Worm (Caenorhabditis elegans) whole organism, mixed stage, embryonic: Measurements from ENCODE around the gene gst-22.

Experiments used
- M03D4.4 ChIP-seq: sonication (generic microtip); optimal IDR thresholded peaks from 2 replicates; lab custom pipeline; 2017; ENCODE audit warnings: mild to moderate bottlenecking, missing genetic modification characterization, missing compliant biosample characterization
- bed-3 ChIP-seq: fragments of 200-800 bp; sonication (Bioruptor generic); optimal IDR thresholded peaks from 3 replicates; lab custom pipeline; 2018; ENCODE audit warnings: mild to moderate bottlenecking, missing genetic modification characterization, moderate library complexity, missing compliant biosample characterization
- blmp-1 ChIP-seq: fragments of 150-350 bp; optimal IDR thresholded peaks from 2 replicates; lab custom pipeline; 2014; ENCODE audit warnings: missing biosample characterization, missing genetic modification characterization
- ceh-39 ChIP-seq: fragments of 150-350 bp; optimal IDR thresholded peaks from 2 replicates; lab custom pipeline; 2014; ENCODE audit warnings: missing biosample characterization, missing genetic modification characterization
- ceh-43 ChIP-seq: fragments of 200-800 bp; sonication (Bioruptor generic); optimal IDR thresholded peaks from 2 replicates; lab custom pipeline; 2018; ENCODE audit warnings: mild to moderate bottlenecking, missing genetic modification characterization, moderate library complexity, missing compliant biosample characterization
- ceh-83 ChIP-seq: fragments of 200-800 bp; sonication (Bioruptor generic); optimal IDR thresholded peaks from 2 replicates; lab custom pipeline; 2018; ENCODE audit warnings: mild to moderate bottlenecking, missing genetic modification characterization, missing compliant biosample characterization
- cnd-1 ChIP-seq: fragments of 200-800 bp; sonication (Bioruptor generic); optimal IDR thresholded peaks from 2 replicates; lab custom pipeline; 2018; ENCODE audit warnings: mild to moderate bottlenecking, missing genetic modification characterization, missing compliant biosample characterization
- drap-1 ChIP-seq: fragments of 200-800 bp; sonication (Bioruptor generic); optimal IDR thresholded peaks from 3 replicates; lab custom pipeline; 2018; ENCODE audit warnings: mild to moderate bottlenecking, missing genetic modification characterization, missing compliant biosample characterization
- elt-3 ChIP-seq: fragments of 150-350 bp; optimal IDR thresholded peaks from 2 replicates; lab custom pipeline; 2014; ENCODE audit warnings: missing biosample characterization, missing genetic modification characterization
- flh-1 ChIP-seq: fragments of 200-800 bp; sonication (Bioruptor generic); optimal IDR thresholded peaks from 2 replicates; lab custom pipeline; 2018; ENCODE audit warnings: mild to moderate bottlenecking, missing genetic modification characterization, moderate library complexity, missing compliant biosample characterization
- ham-2 ChIP-seq: fragments of 200-800 bp; sonication (Bioruptor generic); optimal IDR thresholded peaks from 2 replicates; lab custom pipeline; 2018; ENCODE audit warnings: mild to moderate bottlenecking, missing genetic modification characterization, missing compliant biosample characterization
- hlh-1 ChIP-seq: fragments of 150-350 bp; optimal IDR thresholded peaks from 2 replicates; lab custom pipeline; 2014; ENCODE audit warnings: missing biosample characterization, missing genetic modification reagents, missing genetic modification characterization
- lin-32 ChIP-seq: fragments of 200-800 bp; sonication (Bioruptor generic); optimal IDR thresholded peaks from 2 replicates; lab custom pipeline; 2018; ENCODE audit warnings: mild to moderate bottlenecking, missing genetic modification characterization, missing compliant biosample characterization
- lsy-2 ChIP-seq: fragments of 150-350 bp; optimal IDR thresholded peaks from 2 replicates; lab custom pipeline; 2014; ENCODE audit warnings: missing biosample characterization, missing genetic modification characterization
- mab-5 ChIP-seq: fragments of 150-350 bp; optimal IDR thresholded peaks from 2 replicates; lab custom pipeline; 2014; ENCODE audit warnings: missing biosample characterization, missing genetic modification characterization
- nhr-12 ChIP-seq: fragments of 150-350 bp; optimal IDR thresholded peaks from 2 replicates; lab custom pipeline; 2014; ENCODE audit warnings: missing biosample characterization, missing genetic modification characterization
- nhr-2 ChIP-seq: fragments of 150-350 bp; optimal IDR thresholded peaks from 2 replicates; lab custom pipeline; 2014; ENCODE audit warnings: missing biosample characterization, missing genetic modification characterization
- nhr-237 ChIP-seq: fragments of 150-350 bp; optimal IDR thresholded peaks from 2 replicates; lab custom pipeline; 2014; ENCODE audit warnings: missing biosample characterization, missing genetic modification characterization
- nhr-28 ChIP-seq: fragments of 150-350 bp; optimal IDR thresholded peaks from 2 replicates; lab custom pipeline; 2014; ENCODE audit warnings: missing biosample characterization, missing genetic modification characterization
- nhr-76 ChIP-seq: sonication (generic microtip); optimal IDR thresholded peaks from 2 replicates; lab custom pipeline; 2017; ENCODE audit warnings: missing biosample characterization, missing genetic modification characterization
- pha-4 ChIP-seq: fragments of 150-350 bp; optimal IDR thresholded peaks from 2 replicates; lab custom pipeline; 2018; ENCODE audit warnings: missing biosample characterization, missing genetic modification reagents, missing genetic modification characterization
- sem-2 ChIP-seq: fragments of 200-800 bp; sonication (Bioruptor generic); optimal IDR thresholded peaks from 2 replicates; lab custom pipeline; 2018; ENCODE audit warnings: mild to moderate bottlenecking, missing genetic modification characterization, missing compliant biosample characterization
- snpc-4 ChIP-seq: fragments of 150-350 bp; optimal IDR thresholded peaks from 2 replicates; lab custom pipeline; 2014; ENCODE audit warnings: missing biosample characterization, missing genetic modification characterization
- sptf-1 ChIP-seq: sonication (generic microtip); optimal IDR thresholded peaks from 2 replicates; lab custom pipeline; 2017; ENCODE audit warnings: mild to moderate bottlenecking, missing genetic modification characterization, moderate library complexity, missing compliant biosample characterization
- unc-120 ChIP-seq: sonication (generic microtip); optimal IDR thresholded peaks from 2 replicates; lab custom pipeline; 2017; ENCODE audit warnings: missing genetic modification characterization, missing compliant biosample characterization; ENCODE audit not compliant: poor library complexity, severe bottlenecking
- unc-39 ChIP-seq: fragments of 150-350 bp; optimal IDR thresholded peaks from 2 replicates; lab custom pipeline; 2014; ENCODE audit warnings: missing biosample characterization, missing genetic modification characterization
- unc-62 ChIP-seq: fragments of 150-350 bp; optimal IDR thresholded peaks from 2 replicates; lab custom pipeline; 2014; ENCODE audit warnings: missing biosample characterization, missing genetic modification reagents, missing genetic modification characterization
- zip-8 ChIP-seq: fragments of 150-350 bp; optimal IDR thresholded peaks from 2 replicates; lab custom pipeline; 2014; ENCODE audit warnings: missing biosample characterization, missing genetic modification characterization
- ztf-11 ChIP-seq: fragments of 150-350 bp; optimal IDR thresholded peaks from 2 replicates; lab custom pipeline; 2014; ENCODE audit warnings: missing biosample characterization, missing genetic modification characterization

The gst-22 gene

ce11 chrV:16235647-16236046 is 3.6 kb upstream of the gst-22 start, which contains the start of gene srh-98:
Gene srh-98, minus strand, starts transcription at chrV:16235747.
- no peak for TF ChIP-seq ham-2 (GFP tag; lab: Kevin White, UChicago)
- no peak for TF ChIP-seq unc-39 (tag; lab: Kevin White, UChicago)
- TF ChIP-seq lin-32: no peak
- TF ChIP-seq unc-62 (GFP tag; lab: Kevin White, UChicago): no peak
- TF ChIP-seq nhr-2 (tag; lab: Kevin White, UChicago): no peak
- TF ChIP-seq, all 35 proteins: peak for 0

- no peak for TF ChIP-seq nhr-76 (tag; lab: Kevin White, UChicago)
- TF ChIP-seq elt-3 (tag; lab: Kevin White, UChicago): no peak
- TF ChIP-seq nhr-12 (tag; lab: Kevin White, UChicago): no peak
- TF ChIP-seq sptf-1: no peak
- no peak for TF ChIP-seq pha-4
- TF ChIP-seq nhr-2 (tag; lab: Kevin White, UChicago): no peak
- TF ChIP-seq hlh-1 (tag; lab: Kevin White, UChicago): no peak
- no peak for TF ChIP-seq M03D4.4 (tag; lab: Kevin White, UChicago)
- no peak for TF ChIP-seq flh-1 (GFP tag; lab: Kevin White, UChicago)
- no peak for TF ChIP-seq ceh-43 (GFP tag; lab: Kevin White, UChicago)
- TF ChIP-seq, all 35 proteins: peak for 0
Observed at ce11 chrV:16235135-16235534, 3.1 kb upstream of the gst-22 start, which contains the start of gene F21H7.3. Gene F21H7.3, minus strand, starts transcription at chrV:16235235.

ce11 chrV:16233624-16234023 is 1.5 kb upstream of the gst-22 start, which contains the start of gene clec-233:
Gene clec-233, plus strand, starts transcription at chrV:16233924.
- no peak for TF ChIP-seq unc-120
- TF ChIP-seq hlh-1 (tag; lab: Kevin White, UChicago): no peak
- TF ChIP-seq nhr-12 (tag; lab: Kevin White, UChicago): no peak
- TF ChIP-seq lsy-2 (tag; lab: Kevin White, UChicago): no peak
- TF ChIP-seq unc-39 (tag; lab: Kevin White, UChicago): no peak
- TF ChIP-seq nhr-237 (tag; lab: Kevin White, UChicago): no peak
- no peak for TF ChIP-seq snpc-4
- TF ChIP-seq flh-1 (GFP tag; lab: Kevin White, UChicago): no peak

DNA sequence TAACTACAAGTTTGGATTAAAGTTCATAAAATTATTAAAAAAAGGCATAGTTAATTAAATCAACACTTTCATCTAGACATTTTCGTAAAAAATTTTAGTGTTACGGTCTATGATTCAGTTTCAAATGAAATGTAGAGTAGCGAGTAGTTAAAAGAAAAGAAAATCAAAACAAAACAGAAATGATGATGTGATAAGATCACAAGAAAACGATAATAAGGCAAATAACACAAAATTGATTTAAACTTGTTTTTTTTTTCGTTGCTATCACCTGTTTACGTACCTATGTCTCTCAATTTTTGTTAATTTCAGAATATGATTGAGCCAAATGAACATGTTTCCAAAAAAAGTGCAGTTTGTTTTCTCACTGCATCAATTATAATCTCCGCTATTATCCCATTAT is 2.2 kb downstream of the gst-22 start, which contains the start of the genes F21H7.2 and F21H7.12:
F21H7.2 (minus strand) TSS at position 101 of the 400 bp plus-strand sequence.
F21H7.12 (plus strand) TSS at position 270 of the 400 bp plus-strand sequence.
- TF ChIP-seq bed-3 (GFP tag; lab: Kevin White, UChicago) (no peak), sem-2 (GFP tag; lab: Kevin White, UChicago) (no peak), nhr-28 (tag; lab: Kevin White, UChicago) (no peak), pha-4 (no peak), nhr-2 (tag; lab: Kevin White, UChicago) (no peak), lsy-2 (tag; lab: Kevin White, UChicago) (no peak), nhr-76 (tag; lab: Kevin White, UChicago) (no peak), flh-1 (GFP tag; lab: Kevin White, UChicago) (no peak)

ce11 chrV:16229439-16229838 is 2.6 kb downstream of the gst-22 start:
- TF ChIP-seq pha-4 (no peak), nhr-28 (tag; lab: Kevin White, UChicago) (no peak), zip-8 (tag; lab: Kevin White, UChicago) (peak; percentile 69), mab-5 (tag; lab: Kevin White, UChicago) (no peak), bed-3 (GFP tag; lab: Kevin White, UChicago) (no peak), nhr-2 (tag; lab: Kevin White, UChicago) (no peak)
- TF ChIP-seq, all 35 proteins: peak for 1

DNA sequence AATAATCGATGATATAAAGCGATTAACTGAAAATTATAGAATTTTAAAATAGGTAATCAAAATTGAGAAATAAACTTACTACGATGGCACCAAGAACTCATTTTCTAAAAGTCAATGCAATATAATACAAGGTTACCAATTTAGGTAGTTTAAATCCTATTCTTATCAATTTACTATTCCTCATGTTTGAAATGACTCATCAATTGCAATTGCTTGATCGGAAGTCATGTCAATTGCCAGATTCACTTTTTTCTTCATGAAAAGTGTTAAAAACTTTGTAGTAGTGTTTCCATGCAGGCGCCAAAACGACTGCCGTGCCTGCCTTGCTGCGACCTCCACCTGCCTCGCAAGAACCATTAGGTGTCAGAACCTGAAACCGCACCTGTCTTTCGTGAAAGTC is 5.5 kb downstream of the gst-22 start, which contains the start of gene F11A5.13:
F11A5.13 (minus strand) TSS at position 101 of the 400 bp plus-strand sequence.
- TF ChIP-seq M03D4.4 (tag; lab: Kevin White, UChicago) (no peak), ham-2 (GFP tag; lab: Kevin White, UChicago) (no peak), lsy-2 (tag; lab: Kevin White, UChicago) (no peak), elt-3 (tag; lab: Kevin White, UChicago) (no peak), blmp-1 (tag; lab: Kevin White, UChicago) (no peak), pha-4 (no peak), sem-2 (GFP tag; lab: Kevin White, UChicago) (no peak), nhr-12 (tag; lab: Kevin White, UChicago) (no peak), ceh-83 (GFP tag; lab: Kevin White, UChicago) (no peak), mab-5 (tag; lab: Kevin White, UChicago) (no peak), ceh-39 (no peak), sptf-1 (no peak), ztf-11 (tag; lab: Kevin White, UChicago) (no peak), unc-39 (tag; lab: Kevin White, UChicago) (no peak), drap-1 (GFP tag; lab: Kevin White, UChicago) (no peak), cnd-1 (tag; lab: Kevin White, UChicago) (no peak), ceh-43 (GFP tag; lab: Kevin White, UChicago) (no peak)
